Worm (Caenorhabditis elegans) whole organism, mixed stage, embryonic: Measurements from ENCODE around the gene set-24.

Experiments
- M03D4.4 ChIP-seq: sonication (generic microtip); optimal IDR thresholded peaks from 2 replicates; lab custom pipeline; 2017; ENCODE audit warnings: mild to moderate bottlenecking, missing genetic modification characterization, missing compliant biosample characterization
- bed-3 ChIP-seq: fragments of 200-800 bp; sonication (Bioruptor generic); optimal IDR thresholded peaks from 3 replicates; lab custom pipeline; 2018; ENCODE audit warnings: mild to moderate bottlenecking, missing genetic modification characterization, moderate library complexity, missing compliant biosample characterization
- blmp-1 ChIP-seq: fragments of 150-350 bp; optimal IDR thresholded peaks from 2 replicates; lab custom pipeline; 2014; ENCODE audit warnings: missing biosample characterization, missing genetic modification characterization
- ceh-39 ChIP-seq: fragments of 150-350 bp; optimal IDR thresholded peaks from 2 replicates; lab custom pipeline; 2014; ENCODE audit warnings: missing biosample characterization, missing genetic modification characterization
- ceh-83 ChIP-seq: fragments of 200-800 bp; sonication (Bioruptor generic); optimal IDR thresholded peaks from 2 replicates; lab custom pipeline; 2018; ENCODE audit warnings: mild to moderate bottlenecking, missing genetic modification characterization, missing compliant biosample characterization
- ces-1 ChIP-seq: fragments of 150-350 bp; optimal IDR thresholded peaks from 2 replicates; lab custom pipeline; 2014; ENCODE audit warnings: missing biosample characterization, missing genetic modification reagents, missing genetic modification characterization
- drap-1 ChIP-seq: fragments of 200-800 bp; sonication (Bioruptor generic); optimal IDR thresholded peaks from 3 replicates; lab custom pipeline; 2018; ENCODE audit warnings: mild to moderate bottlenecking, missing genetic modification characterization, missing compliant biosample characterization
- elt-1 ChIP-seq: sonication (generic microtip); optimal IDR thresholded peaks from 2 replicates; lab custom pipeline; 2017; ENCODE audit warnings: missing genetic modification characterization, mild to moderate bottlenecking, missing compliant biosample characterization, antibody characterized with exemption, moderate library complexity, borderline replicate concordance; ENCODE audit not compliant: insufficient read depth
- elt-3 ChIP-seq: fragments of 150-350 bp; optimal IDR thresholded peaks from 2 replicates; lab custom pipeline; 2014; ENCODE audit warnings: missing biosample characterization, missing genetic modification characterization
- flh-1 ChIP-seq: fragments of 200-800 bp; sonication (Bioruptor generic); optimal IDR thresholded peaks from 2 replicates; lab custom pipeline; 2018; ENCODE audit warnings: mild to moderate bottlenecking, missing genetic modification characterization, moderate library complexity, missing compliant biosample characterization
- ham-2 ChIP-seq: fragments of 200-800 bp; sonication (Bioruptor generic); optimal IDR thresholded peaks from 2 replicates; lab custom pipeline; 2018; ENCODE audit warnings: mild to moderate bottlenecking, missing genetic modification characterization, missing compliant biosample characterization
- hlh-1 ChIP-seq: fragments of 150-350 bp; optimal IDR thresholded peaks from 2 replicates; lab custom pipeline; 2014; ENCODE audit warnings: missing biosample characterization, missing genetic modification reagents, missing genetic modification characterization
- lin-13 ChIP-seq: fragments of 150-350 bp; optimal IDR thresholded peaks from 2 replicates; lab custom pipeline; 2014; ENCODE audit warnings: missing biosample characterization, missing genetic modification characterization
- lsy-2 ChIP-seq: fragments of 150-350 bp; optimal IDR thresholded peaks from 2 replicates; lab custom pipeline; 2014; ENCODE audit warnings: missing biosample characterization, missing genetic modification characterization
- mab-5 ChIP-seq: fragments of 150-350 bp; optimal IDR thresholded peaks from 2 replicates; lab custom pipeline; 2014; ENCODE audit warnings: missing biosample characterization, missing genetic modification characterization
- mep-1 ChIP-seq: fragments of 150-350 bp; optimal IDR thresholded peaks from 2 replicates; lab custom pipeline; 2017; ENCODE audit warnings: missing biosample characterization, missing genetic modification reagents, missing genetic modification characterization, inconsistent platforms
- mls-2 ChIP-seq: sonication (generic microtip); optimal IDR thresholded peaks from 2 replicates; lab custom pipeline; 2016; ENCODE audit warnings: mild to moderate bottlenecking, missing genetic modification characterization, moderate library complexity, missing compliant biosample characterization
- nhr-12 ChIP-seq: fragments of 150-350 bp; optimal IDR thresholded peaks from 2 replicates; lab custom pipeline; 2014; ENCODE audit warnings: missing biosample characterization, missing genetic modification characterization
- nhr-2 ChIP-seq: fragments of 150-350 bp; optimal IDR thresholded peaks from 2 replicates; lab custom pipeline; 2014; ENCODE audit warnings: missing biosample characterization, missing genetic modification characterization
- nhr-237 ChIP-seq: fragments of 150-350 bp; optimal IDR thresholded peaks from 2 replicates; lab custom pipeline; 2014; ENCODE audit warnings: missing biosample characterization, missing genetic modification characterization
- nhr-28 ChIP-seq: fragments of 150-350 bp; optimal IDR thresholded peaks from 2 replicates; lab custom pipeline; 2014; ENCODE audit warnings: missing biosample characterization, missing genetic modification characterization
- nhr-76 ChIP-seq: sonication (generic microtip); optimal IDR thresholded peaks from 2 replicates; lab custom pipeline; 2017; ENCODE audit warnings: missing biosample characterization, missing genetic modification characterization
- pha-4 ChIP-seq: fragments of 150-350 bp; optimal IDR thresholded peaks from 2 replicates; lab custom pipeline; 2018; ENCODE audit warnings: missing biosample characterization, missing genetic modification reagents, missing genetic modification characterization
- sem-2 ChIP-seq: fragments of 200-800 bp; sonication (Bioruptor generic); optimal IDR thresholded peaks from 2 replicates; lab custom pipeline; 2018; ENCODE audit warnings: mild to moderate bottlenecking, missing genetic modification characterization, missing compliant biosample characterization
- snpc-4 ChIP-seq: fragments of 150-350 bp; optimal IDR thresholded peaks from 2 replicates; lab custom pipeline; 2014; ENCODE audit warnings: missing biosample characterization, missing genetic modification characterization
- sptf-1 ChIP-seq: sonication (generic microtip); optimal IDR thresholded peaks from 2 replicates; lab custom pipeline; 2017; ENCODE audit warnings: mild to moderate bottlenecking, missing genetic modification characterization, moderate library complexity, missing compliant biosample characterization
- tbx-8 ChIP-seq: fragments of 200-800 bp; sonication (Bioruptor generic); optimal IDR thresholded peaks from 2 replicates; lab custom pipeline; 2018; ENCODE audit warnings: mild to moderate bottlenecking, missing genetic modification characterization, moderate library complexity, missing compliant biosample characterization
- unc-120 ChIP-seq: sonication (generic microtip); optimal IDR thresholded peaks from 2 replicates; lab custom pipeline; 2017; ENCODE audit warnings: missing genetic modification characterization, missing compliant biosample characterization; ENCODE audit not compliant: poor library complexity, severe bottlenecking
- unc-39 ChIP-seq: fragments of 150-350 bp; optimal IDR thresholded peaks from 2 replicates; lab custom pipeline; 2014; ENCODE audit warnings: missing biosample characterization, missing genetic modification characterization
- unc-62 ChIP-seq: fragments of 150-350 bp; optimal IDR thresholded peaks from 2 replicates; lab custom pipeline; 2014; ENCODE audit warnings: missing biosample characterization, missing genetic modification reagents, missing genetic modification characterization
- zip-8 ChIP-seq: fragments of 150-350 bp; optimal IDR thresholded peaks from 2 replicates; lab custom pipeline; 2014; ENCODE audit warnings: missing biosample characterization, missing genetic modification characterization
- ztf-11 ChIP-seq: fragments of 150-350 bp; optimal IDR thresholded peaks from 2 replicates; lab custom pipeline; 2014; ENCODE audit warnings: missing biosample characterization, missing genetic modification characterization

Gene set-24

ce11 chrII:12089616-12090215, 41.1 kb downstream of the set-24 start:
- peak; percentile 55 for TF ChIP-seq hlh-1 (tag; lab: Kevin White, UChicago)
- TF ChIP-seq pha-4: peak; percentile 37
- peak; percentile 98 for TF ChIP-seq ces-1 (GFP tag; lab: Kevin White, UChicago)
- peak; percentile 2 for TF ChIP-seq unc-62 (GFP tag; lab: Kevin White, UChicago)
- no peak for TF ChIP-seq mab-5
- TF ChIP-seq zip-8 (tag; lab: Kevin White, UChicago): no peak

ce11 chrII:12088833-12089232, 41.9 kb downstream of the set-24 start, which contains the start of gene cnt-1:
cnt-1 (minus strand) TSS chrII:12088868.
- TF ChIP-seq hlh-1 (tag; lab: Kevin White, UChicago): no peak
- no peak for TF ChIP-seq ceh-39
- no peak for TF ChIP-seq ztf-11 (tag; lab: Kevin White, UChicago)
- no peak for TF ChIP-seq mls-2
- no peak for TF ChIP-seq ham-2 (GFP tag; lab: Kevin White, UChicago)

DNA sequence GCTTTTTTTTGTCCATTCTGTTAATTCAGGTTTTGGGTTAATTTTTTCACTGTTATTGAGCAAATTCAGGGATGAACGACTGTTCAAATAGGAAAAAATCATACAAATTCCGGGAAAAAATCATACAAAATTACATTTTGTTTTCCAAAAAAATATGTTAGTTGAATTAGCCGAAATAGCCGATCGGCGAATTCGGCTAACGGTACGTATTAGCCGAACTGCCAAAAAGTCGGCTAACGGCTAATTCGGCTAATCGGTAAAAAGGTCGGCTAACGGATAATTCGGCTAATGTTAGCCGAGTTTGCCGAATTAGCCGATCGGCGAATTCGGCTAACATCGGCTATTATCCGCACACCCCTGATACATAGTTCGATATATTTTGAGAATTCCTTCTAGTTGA, 48.7 kb downstream of the set-24 start:
- peak; percentile 70 for TF ChIP-seq ham-2 (GFP tag; lab: Kevin White, UChicago)

DNA sequence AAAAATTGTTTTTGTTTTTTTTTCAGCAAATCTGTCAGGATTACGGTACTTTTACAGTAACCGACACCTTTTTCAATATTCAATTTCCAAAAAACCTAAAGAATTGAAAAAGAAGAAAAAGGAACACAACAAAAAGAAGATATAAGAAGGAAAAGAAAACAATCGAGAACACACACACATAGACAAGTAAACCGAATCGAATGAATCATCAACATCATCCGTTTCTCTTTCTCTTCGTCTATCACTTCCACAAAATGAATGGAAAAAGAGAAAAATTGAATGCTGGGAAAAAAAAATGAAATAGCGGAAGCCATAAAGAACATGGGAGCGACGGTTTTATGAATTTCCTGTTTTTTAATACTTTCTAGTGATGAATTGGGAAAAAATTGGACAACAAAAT, 49.3 kb downstream of the set-24 start:
- TF ChIP-seq ham-2 (GFP tag; lab: Kevin White, UChicago): no peak
- no peak for TF ChIP-seq ces-1 (GFP tag; lab: Kevin White, UChicago)
- no peak for TF ChIP-seq blmp-1 (tag; lab: Kevin White, UChicago)
- TF ChIP-seq ztf-11 (tag; lab: Kevin White, UChicago): no peak
- TF ChIP-seq nhr-76: no peak
- TF ChIP-seq elt-3 (tag; lab: Kevin White, UChicago): no peak
- no peak for TF ChIP-seq mep-1 (tag; lab: Kevin White, UChicago)
- TF ChIP-seq snpc-4 (tag; lab: Kevin White, UChicago): no peak
- no peak for TF ChIP-seq nhr-2
- TF ChIP-seq hlh-1 (tag; lab: Kevin White, UChicago): no peak
- no peak for TF ChIP-seq tbx-8 (GFP tag; lab: Kevin White, UChicago)
- no peak for TF ChIP-seq M03D4.4
- no peak for TF ChIP-seq nhr-12 (tag; lab: Kevin White, UChicago)
- no peak for TF ChIP-seq nhr-237 (tag; lab: Kevin White, UChicago)
- TF ChIP-seq zip-8 (tag; lab: Kevin White, UChicago): no peak
- no peak for TF ChIP-seq ceh-83 (GFP tag; lab: Kevin White, UChicago)

DNA sequence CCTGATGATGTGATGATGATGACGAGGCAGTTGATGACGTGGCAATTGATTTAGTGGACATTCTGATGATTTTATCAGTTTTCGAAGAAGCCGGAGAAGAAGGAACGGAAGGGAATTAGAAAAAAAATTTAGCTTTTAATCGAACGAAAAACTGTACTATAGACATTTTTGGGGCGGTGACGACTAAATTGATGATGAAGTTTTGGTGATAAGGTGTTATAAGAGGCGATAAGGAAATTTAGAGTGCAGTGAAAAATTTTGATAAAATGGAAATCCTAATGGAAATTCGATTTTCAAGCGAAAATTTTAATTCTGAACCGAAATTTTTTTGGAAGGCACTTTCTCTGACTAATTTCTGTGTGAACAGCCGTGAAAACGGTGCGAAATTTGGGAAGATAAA, 50.8 kb downstream of the set-24 start:
- TF ChIP-seq lsy-2 (tag; lab: Kevin White, UChicago) (no peak), mab-5 (no peak), snpc-4 (tag; lab: Kevin White, UChicago) (no peak), elt-3 (tag; lab: Kevin White, UChicago) (no peak), lin-13 (tag; lab: Kevin White, UChicago) (no peak), bed-3 (GFP tag; lab: Kevin White, UChicago) (no peak), ham-2 (GFP tag; lab: Kevin White, UChicago) (no peak), ceh-83 (GFP tag; lab: Kevin White, UChicago) (no peak), nhr-12 (tag; lab: Kevin White, UChicago) (no peak), elt-1 (tag; lab: Kevin White, UChicago) (no peak), mep-1 (tag; lab: Kevin White, UChicago) (no peak), M03D4.4 (no peak), flh-1 (no peak), ceh-39 (no peak), unc-39 (tag; lab: Kevin White, UChicago) (no peak), nhr-76 (no peak)

- TF ChIP-seq ztf-11 (tag; lab: Kevin White, UChicago): no peak
- TF ChIP-seq snpc-4 (tag; lab: Kevin White, UChicago): no peak
- TF ChIP-seq blmp-1 (tag; lab: Kevin White, UChicago): no peak
- TF ChIP-seq drap-1 (GFP tag; lab: Kevin White, UChicago): no peak
- no peak for TF ChIP-seq nhr-2
- no peak for TF ChIP-seq ceh-39
- no peak for TF ChIP-seq sptf-1 (tag; lab: Kevin White, UChicago)
- TF ChIP-seq nhr-28 (tag; lab: Kevin White, UChicago): no peak
- no peak for TF ChIP-seq nhr-76
- TF ChIP-seq nhr-237 (tag; lab: Kevin White, UChicago): no peak
- no peak for TF ChIP-seq ceh-83 (GFP tag; lab: Kevin White, UChicago)
- no peak for TF ChIP-seq sem-2 (GFP tag; lab: Kevin White, UChicago)
- TF ChIP-seq elt-3 (tag; lab: Kevin White, UChicago): no peak
- TF ChIP-seq unc-62 (GFP tag; lab: Kevin White, UChicago): no peak
- no peak for TF ChIP-seq pha-4
- no peak for TF ChIP-seq ham-2 (GFP tag; lab: Kevin White, UChicago)
- TF ChIP-seq unc-120: no peak
Measured at ce11 chrII:12077281-12077680, 53.5 kb downstream of the set-24 start.
